Worm (Caenorhabditis elegans) whole organism, L4/young adult: Measurements from ENCODE around the gene C25H3.16.

Experiments used
- dao-5 ChIP-seq: sonication (generic microtip); optimal IDR thresholded peaks from 2 replicates; lab custom pipeline; 2016; ENCODE audit warnings: missing genotype, missing genetic modification characterization, moderate library complexity, missing compliant biosample characterization
- him-1 ChIP-seq: sonication (generic microtip); optimal IDR thresholded peaks from 2 replicates; lab custom pipeline; 2016; ENCODE audit warnings: missing genotype, missing genetic modification reagents, missing genetic modification characterization, missing compliant biosample characterization

DNA sequence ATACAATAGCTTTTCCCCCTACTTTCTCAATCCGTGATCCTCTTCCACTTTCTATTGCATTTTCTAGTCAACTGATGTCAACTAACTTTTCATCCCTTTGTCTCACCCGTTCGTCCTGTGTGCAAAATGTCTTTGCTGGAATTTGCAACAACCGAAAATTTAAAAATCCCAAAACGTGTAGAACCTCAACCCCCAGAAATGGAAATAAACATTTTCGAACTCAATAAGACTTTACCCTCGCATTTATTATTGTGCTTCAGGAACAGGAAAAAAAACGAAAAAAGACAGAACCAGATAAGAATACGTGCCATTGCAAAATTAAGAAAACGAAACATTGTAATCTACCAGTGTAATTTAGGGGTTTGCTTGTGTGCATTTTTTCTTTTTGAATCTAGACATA lies 46.0 kb downstream of the C25H3.16 start:
- no peak for TF ChIP-seq him-1 (tag; lab: Kevin White, UChicago)
- no peak for TF ChIP-seq dao-5
